Fruit fly (Drosophila melanogaster) S2 (cell line): ENCODE data around the gene CG32638.

Experiments used
- CG8478 ChIP-seq: fragments of >200 bp; optimal IDR thresholded peaks from 2 replicates; lab custom pipeline; 2018
- CTCF ChIP-seq, 2 experiments: fragments of >200 bp; optimal IDR thresholded peaks; 2 replicates each; lab custom pipeline; 2018

DNA sequence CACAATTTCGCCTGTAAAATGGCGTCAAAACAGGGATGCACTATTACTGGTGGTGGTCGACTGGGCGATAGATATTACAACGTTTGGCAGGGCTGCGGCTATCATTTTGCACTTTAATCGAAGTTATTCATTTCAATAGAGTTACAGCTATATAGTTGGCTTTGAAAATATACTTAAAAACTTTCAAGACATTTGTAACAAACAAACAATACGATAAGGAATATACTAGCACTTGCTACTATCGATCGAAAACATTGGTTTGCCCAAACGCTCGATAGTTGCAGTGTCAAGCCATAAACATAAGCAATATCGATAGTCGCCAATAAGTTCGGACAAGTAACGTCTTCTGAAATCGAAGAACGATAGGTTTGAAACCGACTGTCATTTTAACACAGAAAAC, 30.9 kb upstream of the CG32638 start, which contains the start of the genes Bap60 and CG12096:
- no peak for TF ChIP-seq CG8478 (lab: Kevin White, UChicago)
- no peak for TF ChIP-seq CTCF (optimal IDR thresholded peaks at IDR 0.05; lab: Kevin White, UChicago)
